Fruit fly (Drosophila melanogaster) whole organism, embryonic: Measurements from ENCODE around the gene CG9673.

Experiments used
- Atf3 ChIP-seq: fragments of 200-800 bp; sonication (Bioruptor generic); optimal IDR thresholded peaks from 3 replicates; lab custom pipeline; 2016; ENCODE audit warnings: missing biosample characterization, missing genetic modification characterization
- CG11696 ChIP-seq: fragments of 200-800 bp; sonication (Bioruptor generic); IDR thresholded peaks from 2 replicates; pipeline ENCODE4 v1.3.6; 2022; ENCODE audit warnings: missing biosample characterization, missing genetic modification characterization
- CG12391 ChIP-seq: fragments of 200-800 bp; sonication (Bioruptor generic); optimal IDR thresholded peaks from 3 replicates; lab custom pipeline; 2018; ENCODE audit warnings: missing biosample characterization, mild to moderate bottlenecking, missing genetic modification characterization, moderate library complexity
- CG13424 ChIP-seq: fragments of 200-800 bp; sonication (Bioruptor generic); optimal IDR thresholded peaks from 2 replicates; lab custom pipeline; 2019; ENCODE audit warnings: missing biosample characterization, mild to moderate bottlenecking, missing genetic modification characterization, moderate library complexity
- CG16779 ChIP-seq: fragments of 200-800 bp; sonication (Bioruptor generic); IDR thresholded peaks from 2 replicates; pipeline ENCODE4 v1.3.6; 2022; ENCODE audit warnings: missing biosample characterization, missing genetic modification characterization
- CG17359 ChIP-seq: fragments of 200-800 bp; sonication (Bioruptor generic); optimal IDR thresholded peaks from 3 replicates; lab custom pipeline; 2018; ENCODE audit warnings: missing biosample characterization, mild to moderate bottlenecking, missing genetic modification characterization, moderate library complexity
- CG17385 ChIP-seq: fragments of 200-800 bp; sonication (Bioruptor generic); optimal IDR thresholded peaks from 3 replicates; lab custom pipeline; 2018; ENCODE audit warnings: missing biosample characterization, mild to moderate bottlenecking, missing genetic modification characterization
- CG2120 ChIP-seq: fragments of 200-800 bp; sonication (Bioruptor generic); optimal IDR thresholded peaks from 3 replicates; lab custom pipeline; 2016; ENCODE audit warnings: missing biosample characterization, missing genetic modification characterization
- CG30403 ChIP-seq: fragments of 200-800 bp; sonication (Bioruptor generic); optimal IDR thresholded peaks from 3 replicates; lab custom pipeline; 2016; ENCODE audit warnings: missing biosample characterization, missing genetic modification characterization
- CG31388 ChIP-seq: fragments of 200-800 bp; sonication (Bioruptor generic); optimal IDR thresholded peaks from 2 replicates; lab custom pipeline; 2016; ENCODE audit warnings: missing biosample characterization, missing genetic modification characterization
- CG31441 ChIP-seq: fragments of 200-800 bp; sonication (Bioruptor generic); IDR thresholded peaks from 2 replicates; pipeline ENCODE4 v1.3.6; 2022; ENCODE audit warnings: missing biosample characterization, missing genetic modification characterization
- CG32772 ChIP-seq: fragments of 200-800 bp; sonication (Bioruptor generic); IDR thresholded peaks from 2 replicates; pipeline ENCODE4 v1.3.6; 2022; ENCODE audit warnings: missing biosample characterization, missing genetic modification characterization
- CG34376 ChIP-seq: fragments of 200-800 bp; sonication (Bioruptor generic); optimal IDR thresholded peaks from 2 replicates; lab custom pipeline; 2018; ENCODE audit warnings: missing biosample characterization, mild to moderate bottlenecking, missing genetic modification characterization
- CG3847 ChIP-seq: fragments of 200-800 bp; sonication (Bioruptor generic); IDR thresholded peaks from 2 replicates; pipeline ENCODE4 v1.3.6; 2022; ENCODE audit warnings: missing biosample characterization, missing genetic modification characterization
- CG6689 ChIP-seq: fragments of 200-800 bp; sonication (Bioruptor generic); IDR thresholded peaks from 2 replicates; pipeline ENCODE4 v1.3.6; 2022; ENCODE audit warnings: missing biosample characterization, missing genetic modification characterization
- CG8924 ChIP-seq: fragments of 200-800 bp; optimal IDR thresholded peaks from 3 replicates; lab custom pipeline; 2019; ENCODE audit warnings: missing biosample characterization, mild to moderate bottlenecking, missing genetic modification characterization, moderate library complexity
- CG9437 ChIP-seq: fragments of 200-800 bp; sonication (Bioruptor generic); optimal IDR thresholded peaks from 2 replicates; lab custom pipeline; 2018; ENCODE audit warnings: missing biosample characterization, mild to moderate bottlenecking, missing genetic modification characterization
- CG9727 ChIP-seq: fragments of 200-800 bp; sonication (Bioruptor generic); optimal IDR thresholded peaks from 3 replicates; lab custom pipeline; 2017; ENCODE audit warnings: missing biosample characterization, mild to moderate bottlenecking, missing genetic modification characterization
- CG9817 ChIP-seq: fragments of 200-800 bp; sonication (Bioruptor generic); optimal IDR thresholded peaks from 2 replicates; lab custom pipeline; 2018; ENCODE audit warnings: missing biosample characterization, mild to moderate bottlenecking, missing genetic modification characterization, moderate library complexity
- CoRest ChIP-seq: fragments of 200-800 bp; sonication (Bioruptor generic); optimal IDR thresholded peaks from 3 replicates; lab custom pipeline; 2018; ENCODE audit warnings: missing biosample characterization, mild to moderate bottlenecking, missing genetic modification characterization, moderate library complexity
- CrebB ChIP-seq: fragments of 200-800 bp; sonication (Bioruptor generic); optimal IDR thresholded peaks from 3 replicates; lab custom pipeline; 2018; ENCODE audit warnings: missing biosample characterization, mild to moderate bottlenecking, missing genetic modification characterization
- D19A ChIP-seq: fragments of 200-800 bp; optimal IDR thresholded peaks from 3 replicates; lab custom pipeline; 2019; ENCODE audit warnings: missing biosample characterization, mild to moderate bottlenecking, missing genetic modification characterization, moderate library complexity
- Dad ChIP-seq: fragments of 200-800 bp; sonication (Bioruptor generic); optimal IDR thresholded peaks from 3 replicates; lab custom pipeline; 2016; ENCODE audit warnings: missing biosample characterization, missing genetic modification characterization
- Deaf1 ChIP-seq: fragments of 200-800 bp; optimal IDR thresholded peaks from 3 replicates; lab custom pipeline; 2019; ENCODE audit warnings: missing biosample characterization, mild to moderate bottlenecking, missing genetic modification characterization, moderate library complexity
- Dek ChIP-seq: fragments of 200-800 bp; sonication (Bioruptor generic); optimal IDR thresholded peaks from 3 replicates; lab custom pipeline; 2019; ENCODE audit warnings: missing biosample characterization, mild to moderate bottlenecking, missing genetic modification characterization, moderate library complexity
- Ets65A ChIP-seq: fragments of 200-800 bp; sonication (Bioruptor generic); peaks from one replicate; lab custom pipeline; 2016; ENCODE audit warnings: missing biosample characterization, missing genetic modification characterization
- HLH54F ChIP-seq: fragments of 200-800 bp; sonication (Bioruptor generic); optimal IDR thresholded peaks from 3 replicates; lab custom pipeline; 2016; ENCODE audit warnings: missing biosample characterization, missing genetic modification characterization
- Hmr ChIP-seq: fragments of 200-800 bp; sonication (Bioruptor generic); optimal IDR thresholded peaks from 3 replicates; lab custom pipeline; 2017; ENCODE audit warnings: mild to moderate bottlenecking, missing biosample characterization, missing genetic modification reagents, missing genetic modification characterization
- MBD-R2 ChIP-seq: fragments of 200-800 bp; sonication (Bioruptor generic); IDR thresholded peaks from 2 replicates; pipeline ENCODE4 v1.3.6; 2022; ENCODE audit warnings: missing biosample characterization, missing genetic modification characterization
- NFAT ChIP-seq: fragments of 200-800 bp; sonication (Bioruptor generic); IDR thresholded peaks from 2 replicates; pipeline ENCODE4 v1.3.6; 2022; ENCODE audit warnings: missing biosample characterization, missing genetic modification characterization
- Opbp ChIP-seq: fragments of 200-800 bp; sonication (Bioruptor generic); IDR thresholded peaks from 3 replicates; pipeline ENCODE4 v1.3.6; 2022; ENCODE audit warnings: missing biosample characterization, missing genetic modification characterization; ENCODE audit not compliant: partially characterized antibody
- PHDP ChIP-seq: fragments of 200-800 bp; sonication (Bioruptor generic); optimal IDR thresholded peaks from 3 replicates; lab custom pipeline; 2018; ENCODE audit warnings: missing biosample characterization, mild to moderate bottlenecking, missing genetic modification characterization, moderate library complexity
- Sox102F ChIP-seq: fragments of 200-800 bp; sonication (Bioruptor generic); optimal IDR thresholded peaks from 2 replicates; lab custom pipeline; 2018; ENCODE audit warnings: missing biosample characterization, mild to moderate bottlenecking, missing genetic modification characterization, moderate library complexity
- Sry-δ ChIP-seq: fragments of 200-800 bp; sonication (Bioruptor generic); optimal IDR thresholded peaks from 2 replicates; lab custom pipeline; 2016; ENCODE audit warnings: missing biosample characterization, missing genetic modification characterization
- bigmax ChIP-seq: fragments of 200-800 bp; sonication (Bioruptor generic); optimal IDR thresholded peaks from 2 replicates; lab custom pipeline; 2018; ENCODE audit warnings: missing biosample characterization, mild to moderate bottlenecking, missing genetic modification characterization
- cato ChIP-seq: fragments of 200-800 bp; sonication (Bioruptor generic); optimal IDR thresholded peaks from 2 replicates; lab custom pipeline; 2016; ENCODE audit warnings: missing biosample characterization, missing genetic modification characterization, borderline replicate concordance
- cwo ChIP-seq: fragments of 200-800 bp; sonication (Bioruptor generic); optimal IDR thresholded peaks from 3 replicates; lab custom pipeline; 2017; ENCODE audit warnings: missing biosample characterization, missing genetic modification characterization, mild to moderate bottlenecking, moderate library complexity, missing genetic modification reagents
- dm ChIP-seq: fragments of 200-800 bp; sonication (Bioruptor generic); optimal IDR thresholded peaks from 3 replicates; lab custom pipeline; 2016; ENCODE audit warnings: missing biosample characterization, missing genetic modification characterization
- grau ChIP-seq: fragments of 200-800 bp; optimal IDR thresholded peaks from 3 replicates; lab custom pipeline; 2019; ENCODE audit warnings: missing biosample characterization, mild to moderate bottlenecking, missing genetic modification characterization, moderate library complexity
- gsb-n ChIP-seq: fragments of 200-800 bp; sonication (Bioruptor generic); optimal IDR thresholded peaks from 3 replicates; lab custom pipeline; 2018; ENCODE audit warnings: missing biosample characterization, mild to moderate bottlenecking, missing genetic modification characterization
- lbe ChIP-seq: fragments of 200-800 bp; sonication (Bioruptor generic); optimal IDR thresholded peaks from 2 replicates; lab custom pipeline; 2016; ENCODE audit warnings: missing biosample characterization, mild to moderate bottlenecking, missing genetic modification characterization
- lola ChIP-seq, 3 experiments: fragments of >200 bp in 2 of 3; fragments of 200-800 bp in 1 of 3; sonication (Bioruptor generic) in 1 of 3; optimal IDR thresholded peaks; 2 replicates each; lab custom pipeline; 2017 to 2019; ENCODE audit warnings: missing biosample characterization in 3 of 3, missing genetic modification characterization in 3 of 3, mild to moderate bottlenecking in 1 of 3, moderate library complexity in 1 of 3
- onecut ChIP-seq: fragments of 200-800 bp; sonication (Bioruptor generic); IDR thresholded peaks from 2 replicates; pipeline ENCODE4 v1.3.6; 2022; ENCODE audit warnings: missing biosample characterization, missing genetic modification characterization
- org-1 ChIP-seq: fragments of 200-800 bp; sonication (Bioruptor generic); optimal IDR thresholded peaks from 2 replicates; lab custom pipeline; 2017; ENCODE audit warnings: missing biosample characterization, missing genetic modification characterization
- pzg ChIP-seq: fragments of 200-800 bp; sonication (Bioruptor generic); optimal IDR thresholded peaks from 3 replicates; lab custom pipeline; 2018; ENCODE audit warnings: missing biosample characterization, mild to moderate bottlenecking, missing genetic modification characterization, moderate library complexity
- row ChIP-seq: fragments of 200-800 bp; sonication (Bioruptor generic); IDR thresholded peaks from 3 replicates; pipeline ENCODE4 v1.3.6; 2022; ENCODE audit warnings: missing biosample characterization, missing genetic modification characterization
- sima ChIP-seq: fragments of 200-800 bp; sonication (Bioruptor generic); optimal IDR thresholded peaks from 2 replicates; lab custom pipeline; 2016; ENCODE audit warnings: missing biosample characterization, missing genetic modification characterization
- sr ChIP-seq: fragments of 200-800 bp; sonication (Bioruptor generic); IDR thresholded peaks from 3 replicates; pipeline ENCODE4 v1.3.6; 2022; ENCODE audit warnings: missing biosample characterization, missing genetic modification characterization
- stwl ChIP-seq: fragments of 200-800 bp; sonication (Bioruptor generic); optimal IDR thresholded peaks from 3 replicates; lab custom pipeline; 2018; ENCODE audit warnings: missing biosample characterization, mild to moderate bottlenecking, missing genetic modification characterization, moderate library complexity
- sug ChIP-seq: fragments of 200-800 bp; optimal IDR thresholded peaks from 2 replicates; lab custom pipeline; 2019; ENCODE audit warnings: missing biosample characterization, mild to moderate bottlenecking, missing genetic modification characterization, moderate library complexity

The CG9673 gene

DNA sequence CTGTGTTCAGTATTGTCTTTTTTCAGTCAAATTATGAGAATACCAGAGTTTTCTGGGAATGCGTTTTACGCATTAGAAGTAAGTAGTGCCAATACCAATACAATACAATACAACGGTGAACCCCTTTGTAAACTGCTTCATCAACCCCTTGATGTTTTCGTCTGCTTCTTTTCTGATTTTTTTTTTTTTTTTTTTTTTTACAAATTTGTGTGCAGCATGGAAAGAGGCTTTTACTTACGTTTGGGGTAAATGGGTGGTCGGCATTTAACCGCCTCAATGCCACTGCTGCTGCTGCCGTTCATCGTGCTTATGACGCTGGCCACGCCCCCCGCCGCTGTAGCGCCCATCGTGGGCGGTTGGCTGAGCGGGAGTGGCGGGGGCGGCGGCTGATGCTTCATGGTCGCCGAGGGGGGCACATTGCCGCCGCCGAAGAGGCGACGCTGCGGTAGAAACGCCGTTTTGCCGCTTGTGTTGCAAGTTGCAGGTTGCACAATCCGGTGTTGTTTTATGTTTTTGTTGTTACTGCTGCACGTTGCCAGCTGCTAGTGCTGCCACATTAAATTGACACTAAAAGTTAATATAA, 9.8 kb downstream of the CG9673 start (continued):
- TF ChIP-seq CG31388 (GFP tag; lab: Kevin White, UChicago), result no peak
- no peak for TF ChIP-seq stwl
- TF ChIP-seq CG11696 (GFP tag; lab: Robert Waterston, UW), result no peak
- TF ChIP-seq dm, result no peak
- TF ChIP-seq lbe, result no peak
- TF ChIP-seq sr (GFP tag; lab: Robert Waterston, UW), result peak; percentile 72
- no peak for TF ChIP-seq onecut (GFP tag; lab: Robert Waterston, UW)
- no peak for TF ChIP-seq Opbp (GFP tag; lab: Robert Waterston, UW)
- 0 out of 2 replicates have a peak, but pooled peaks have one; percentile 4 for TF ChIP-seq CG16779
- TF ChIP-seq HLH54F, result no peak
- no peak for TF ChIP-seq gsb-n (tag; lab: Kevin White, UChicago)
- peak; percentile 65 for TF ChIP-seq CG32772
- TF ChIP-seq CG17359, result peak; percentile 58
- no peak for TF ChIP-seq sima

DNA sequence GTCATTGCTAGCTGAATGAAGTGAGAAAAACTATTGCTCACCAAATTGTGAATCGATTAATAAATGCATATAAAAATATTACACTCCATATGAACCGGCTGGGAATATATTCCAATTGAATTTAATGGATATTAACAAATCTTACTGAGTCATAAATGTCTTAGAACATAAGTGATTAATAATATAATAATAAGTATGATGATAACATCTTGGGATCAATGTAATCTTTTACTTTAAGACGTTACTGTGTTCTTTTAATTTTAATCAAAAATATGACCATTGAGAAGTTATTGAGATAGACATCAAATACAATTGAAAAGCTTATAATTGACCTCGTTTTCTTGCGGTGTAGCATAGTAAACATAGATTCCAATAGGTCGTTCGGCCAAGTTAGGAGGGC, 11.4 kb downstream of the CG9673 start:
- TF ChIP-seq Dek (tag; lab: Kevin White, UChicago), result peak; percentile 18
- TF ChIP-seq CG9817 (tag; lab: Kevin White, UChicago), result peak; percentile 35
- TF ChIP-seq bigmax (GFP tag; lab: Kevin White, UChicago), result no peak
- TF ChIP-seq Dad (GFP tag; lab: Kevin White, UChicago), result no peak
- TF ChIP-seq Sry-δ, result no peak
- no peak for TF ChIP-seq NFAT (GFP tag; lab: Robert Waterston, UW)
- TF ChIP-seq Deaf1 (tag; lab: Kevin White, UChicago), result no peak
- TF ChIP-seq CG9727, result peak; percentile 20
- TF ChIP-seq CG2120 (GFP tag; lab: Kevin White, UChicago), result peak; percentile 37
- peak; percentile 55 for TF ChIP-seq grau (tag; lab: Kevin White, UChicago)
- peak; percentile 37; the same call in 1 of the 2 replicates for TF ChIP-seq CG31441 (GFP tag; lab: Robert Waterston, UW)
- TF ChIP-seq Hmr, result peak; percentile 48
- TF ChIP-seq CG13424 (tag; lab: Kevin White, UChicago), result peak; percentile 47
- TF ChIP-seq CG34376 (GFP tag; lab: Kevin White, UChicago), result no peak
- no peak for TF ChIP-seq org-1 (GFP tag; lab: Kevin White, UChicago)
- peak; percentile 16 for TF ChIP-seq CG30403 (GFP tag; lab: Kevin White, UChicago)
- TF ChIP-seq row (GFP tag; lab: Robert Waterston, UW), result 0 out of 3 replicates have a peak, but pooled peaks have one; percentile 33
- no peak for TF ChIP-seq cato (GFP tag; lab: Kevin White, UChicago)
- TF ChIP-seq Ets65A (GFP tag; lab: Kevin White, UChicago), result peak; percentile 52
- TF ChIP-seq CG6689 (GFP tag; lab: Robert Waterston, UW), result 0 out of 2 replicates have a peak, but pooled peaks have one; percentile 8
- TF ChIP-seq CrebB, result no peak
- TF ChIP-seq cwo (GFP tag; lab: Kevin White, UChicago), result peak; percentile 3
- peak; percentile 48 for TF ChIP-seq CG12391 (tag; lab: Kevin White, UChicago)
- 0 out of 2 replicates have a peak, but pooled peaks have one; percentile 6 for TF ChIP-seq CG3847
- peak; percentile 23 for TF ChIP-seq sug
- no peak for TF ChIP-seq pzg (GFP tag; lab: Kevin White, UChicago)
- TF ChIP-seq Sox102F (GFP tag; lab: Kevin White, UChicago), result peak; percentile 44
- peak; percentile 15 for TF ChIP-seq CG9437 (GFP tag; lab: Kevin White, UChicago)
- TF ChIP-seq MBD-R2, result no peak
- no peak for TF ChIP-seq Atf3 (GFP tag; lab: Kevin White, UChicago)
- peak; percentile 39 for TF ChIP-seq CG17385
- peak; percentile 12 for TF ChIP-seq PHDP (tag; lab: Kevin White, UChicago)
- TF ChIP-seq CoRest (tag; lab: Kevin White, UChicago), result peak; percentile 52
- TF ChIP-seq D19A, result no peak
- TF ChIP-seq lola (GFP tag; optimal IDR thresholded peaks at IDR 0.05; lab: Kevin White, UChicago), result no peak
- TF ChIP-seq CG8924, result peak; percentile 20
